Fruit fly (Drosophila melanogaster) whole organism, embryonic: ENCODE data around the gene CG10510.

ENCODE experiments used
- Adf1 ChIP-seq: fragments of 200-800 bp; sonication (Bioruptor generic); IDR thresholded peaks from 2 replicates; pipeline ENCODE4 v1.3.6; 2022; ENCODE audit warnings: missing biosample characterization, missing genetic modification characterization
- Aef1 ChIP-seq: fragments of 200-800 bp; sonication (Bioruptor generic); IDR thresholded peaks from 3 replicates; pipeline ENCODE4 v1.3.6; 2022; ENCODE audit warnings: missing biosample characterization, missing genetic modification characterization
- CG11504 ChIP-seq: fragments of 200-800 bp; sonication (Bioruptor generic); optimal IDR thresholded peaks from 3 replicates; lab custom pipeline; 2019; ENCODE audit warnings: missing biosample characterization, mild to moderate bottlenecking, missing genetic modification characterization, moderate library complexity
- CG11695 ChIP-seq: fragments of 200-800 bp; sonication (Bioruptor generic); IDR thresholded peaks from 3 replicates; pipeline ENCODE4 v1.3.6; 2022; ENCODE audit warnings: missing biosample characterization, missing genetic modification characterization
- CG12104 ChIP-seq: fragments of 200-800 bp; sonication (Bioruptor generic); optimal IDR thresholded peaks from 3 replicates; lab custom pipeline; 2016; ENCODE audit warnings: missing biosample characterization, missing genetic modification characterization
- CG12744 ChIP-seq: fragments of 200-800 bp; sonication (Bioruptor generic); optimal IDR thresholded peaks from 2 replicates; lab custom pipeline; 2016; ENCODE audit warnings: missing biosample characterization, missing genetic modification characterization
- CG12769 ChIP-seq: fragments of 200-800 bp; sonication (Bioruptor generic); optimal IDR thresholded peaks from 2 replicates; lab custom pipeline; 2019; ENCODE audit warnings: missing biosample characterization, mild to moderate bottlenecking, missing genetic modification characterization, moderate library complexity
- CG13287 ChIP-seq: fragments of 200-800 bp; sonication (Bioruptor generic); IDR thresholded peaks from 2 replicates; pipeline ENCODE4 v1.3.6; 2022; ENCODE audit warnings: missing biosample characterization, missing genetic modification characterization; ENCODE audit not compliant: partially characterized antibody
- CG13424 ChIP-seq: fragments of 200-800 bp; sonication (Bioruptor generic); optimal IDR thresholded peaks from 2 replicates; lab custom pipeline; 2019; ENCODE audit warnings: missing biosample characterization, mild to moderate bottlenecking, missing genetic modification characterization, moderate library complexity
- CG14014 ChIP-seq: fragments of 200-800 bp; sonication (Bioruptor generic); IDR thresholded peaks from 2 replicates; pipeline ENCODE4 v1.3.6; 2022; ENCODE audit warnings: missing biosample characterization, missing genetic modification characterization
- CG15601 ChIP-seq: fragments of 200-800 bp; sonication (Bioruptor generic); optimal IDR thresholded peaks from 3 replicates; lab custom pipeline; 2019; ENCODE audit warnings: missing biosample characterization, mild to moderate bottlenecking, missing genetic modification characterization, moderate library complexity
- CG18599 ChIP-seq: fragments of 200-800 bp; sonication (Bioruptor generic); optimal IDR thresholded peaks from 3 replicates; lab custom pipeline; 2017; ENCODE audit warnings: missing biosample characterization, missing genetic modification characterization, mild to moderate bottlenecking, moderate library complexity, missing genetic modification reagents
- CG2120 ChIP-seq: fragments of 200-800 bp; sonication (Bioruptor generic); optimal IDR thresholded peaks from 3 replicates; lab custom pipeline; 2016; ENCODE audit warnings: missing biosample characterization, missing genetic modification characterization
- CG30403 ChIP-seq: fragments of 200-800 bp; sonication (Bioruptor generic); optimal IDR thresholded peaks from 3 replicates; lab custom pipeline; 2016; ENCODE audit warnings: missing biosample characterization, missing genetic modification characterization
- CG32532 ChIP-seq: fragments of 200-800 bp; sonication (Bioruptor generic); IDR thresholded peaks from 2 replicates; pipeline ENCODE4 v1.3.6; 2022; ENCODE audit warnings: missing biosample characterization, missing genetic modification characterization
- CG3838 ChIP-seq: fragments of 200-800 bp; sonication (Bioruptor generic); optimal IDR thresholded peaks from 3 replicates; lab custom pipeline; 2016; ENCODE audit warnings: missing biosample characterization, missing genetic modification characterization
- CG42726 ChIP-seq: fragments of 200-800 bp; sonication (Bioruptor generic); IDR thresholded peaks from 2 replicates; pipeline ENCODE4 v1.3.6; 2022; ENCODE audit warnings: missing biosample characterization, missing genetic modification characterization; ENCODE audit not compliant: partially characterized antibody
- CG4360 ChIP-seq: fragments of 200-800 bp; sonication (Bioruptor generic); IDR thresholded peaks from 2 replicates; pipeline ENCODE4 v1.3.6; 2022; ENCODE audit warnings: missing biosample characterization, missing genetic modification characterization
- CG5180 ChIP-seq: fragments of 200-800 bp; sonication (Bioruptor generic); optimal IDR thresholded peaks from 3 replicates; lab custom pipeline; 2017; ENCODE audit warnings: missing biosample characterization, missing genetic modification characterization, mild to moderate bottlenecking, moderate library complexity, missing genetic modification reagents
- CG6254 ChIP-seq: fragments of 200-800 bp; sonication (Bioruptor generic); optimal IDR thresholded peaks from 3 replicates; lab custom pipeline; 2017; ENCODE audit warnings: mild to moderate bottlenecking, missing biosample characterization, missing genetic modification reagents, missing genetic modification characterization
- CG7839 ChIP-seq: fragments of 200-800 bp; sonication (Bioruptor generic); optimal IDR thresholded peaks from 3 replicates; lab custom pipeline; 2018; ENCODE audit warnings: missing biosample characterization, mild to moderate bottlenecking, missing genetic modification characterization, moderate library complexity
- CG7963 ChIP-seq: fragments of 200-800 bp; sonication (Bioruptor generic); IDR thresholded peaks from 3 replicates; pipeline ENCODE4 v1.3.6; 2022; ENCODE audit warnings: missing biosample characterization, missing genetic modification characterization; ENCODE audit not compliant: partially characterized antibody
- CoRest ChIP-seq: fragments of 200-800 bp; sonication (Bioruptor generic); optimal IDR thresholded peaks from 3 replicates; lab custom pipeline; 2018; ENCODE audit warnings: missing biosample characterization, mild to moderate bottlenecking, missing genetic modification characterization, moderate library complexity
- Dll ChIP-seq: fragments of 200-800 bp; sonication (Bioruptor generic); IDR thresholded peaks from 4 replicates; pipeline ENCODE4 v1.3.6; 2022; ENCODE audit warnings: missing biosample characterization, missing genetic modification characterization; ENCODE audit not compliant: partially characterized antibody
- Eip74EF ChIP-seq, 2 experiments: fragments of 200-800 bp in 1 of 2; fragments of >200 bp in 1 of 2; sonication (Bioruptor generic) in 1 of 2; optimal IDR thresholded peaks; 2 replicates each; lab custom pipeline; 2017 to 2019; ENCODE audit warnings: missing biosample characterization in 2 of 2, missing genetic modification characterization in 2 of 2, mild to moderate bottlenecking in 1 of 2, moderate library complexity in 1 of 2
- HLHmδ ChIP-seq: fragments of 200-800 bp; sonication (Bioruptor generic); optimal IDR thresholded peaks from 2 replicates; lab custom pipeline; 2018; ENCODE audit warnings: missing biosample characterization, mild to moderate bottlenecking, missing genetic modification characterization, moderate library complexity
- MTF-1 ChIP-seq: fragments of 200-800 bp; sonication (Bioruptor generic); optimal IDR thresholded peaks from 2 replicates; lab custom pipeline; 2018; ENCODE audit warnings: missing biosample characterization, mild to moderate bottlenecking, missing genetic modification characterization, borderline replicate concordance
- Med ChIP-seq: fragments of 200-800 bp; sonication (Bioruptor generic); peaks from one replicate; lab custom pipeline; 2016; ENCODE audit warnings: missing biosample characterization, missing genetic modification characterization, mild to moderate bottlenecking, inconsistent platforms, moderate library complexity
- Sin3A ChIP-seq: fragments of >200 bp; optimal IDR thresholded peaks from 2 replicates; lab custom pipeline; 2018
- Vsx1 ChIP-seq: fragments of 200-800 bp; sonication (Bioruptor generic); optimal IDR thresholded peaks from 2 replicates; lab custom pipeline; 2017; ENCODE audit warnings: missing biosample characterization, mild to moderate bottlenecking, missing genetic modification characterization, missing genetic modification reagents
- al ChIP-seq: fragments of 200-800 bp; sonication (Bioruptor generic); IDR thresholded peaks from 2 replicates; pipeline ENCODE4 v1.3.6; 2022; ENCODE audit warnings: missing biosample characterization, missing genetic modification characterization
- bbx ChIP-seq: fragments of 200-800 bp; sonication (Bioruptor generic); IDR thresholded peaks from 2 replicates; pipeline ENCODE4 v1.3.6; 2022; ENCODE audit warnings: missing biosample characterization, missing genetic modification characterization; ENCODE audit not compliant: partially characterized antibody
- bowl ChIP-seq: fragments of 200-800 bp; sonication (Bioruptor generic); IDR thresholded peaks from 2 replicates; pipeline ENCODE4 v1.3.6; 2022; ENCODE audit warnings: missing biosample characterization, missing genetic modification characterization
- cg ChIP-seq: fragments of 200-800 bp; sonication (Bioruptor generic); optimal IDR thresholded peaks from 3 replicates; lab custom pipeline; 2019; ENCODE audit warnings: missing biosample characterization, mild to moderate bottlenecking, missing genetic modification characterization, moderate library complexity
- ci ChIP-seq: fragments of 200-800 bp; sonication (Bioruptor generic); IDR thresholded peaks from 3 replicates; pipeline ENCODE4 v1.3.6; 2022; ENCODE audit warnings: missing biosample characterization, missing genetic modification characterization
- fd3F ChIP-seq: fragments of 200-800 bp; sonication (Bioruptor generic); optimal IDR thresholded peaks from 2 replicates; lab custom pipeline; 2018; ENCODE audit warnings: missing biosample characterization, mild to moderate bottlenecking, missing genetic modification characterization, moderate library complexity
- hbn ChIP-seq: fragments of 200-800 bp; sonication (Bioruptor generic); IDR thresholded peaks from 2 replicates; pipeline ENCODE4 v1.3.6; 2022; ENCODE audit warnings: missing biosample characterization, missing genetic modification characterization; ENCODE audit not compliant: partially characterized antibody
- hkb ChIP-seq, 2 experiments: fragments of 200-800 bp in 1 of 2; fragments of >200 bp in 1 of 2; sonication (Bioruptor generic) in 1 of 2; IDR thresholded peaks in 1 of 2; optimal IDR thresholded peaks in 1 of 2; 2 replicates each; pipeline versions ENCODE4 v1.3.6 to Lab custom; 2017 to 2022; ENCODE audit warnings: missing biosample characterization in 1 of 2, missing genetic modification characterization in 1 of 2
- jing ChIP-seq: fragments of 200-800 bp; sonication (Bioruptor generic); optimal IDR thresholded peaks from 2 replicates; lab custom pipeline; 2018; ENCODE audit warnings: missing biosample characterization, mild to moderate bottlenecking, missing genetic modification characterization
- lmd ChIP-seq: fragments of 200-800 bp; sonication (Bioruptor generic); IDR thresholded peaks from 2 replicates; pipeline ENCODE4 v1.3.6; 2022; ENCODE audit warnings: missing biosample characterization, missing genetic modification characterization
- oc ChIP-seq: fragments of 200-800 bp; sonication (Bioruptor generic); optimal IDR thresholded peaks from 2 replicates; lab custom pipeline; 2018; ENCODE audit warnings: missing biosample characterization, mild to moderate bottlenecking, missing genetic modification characterization, moderate library complexity
- pho ChIP-seq: fragments of 200-800 bp; sonication (Bioruptor generic); optimal IDR thresholded peaks from 2 replicates; lab custom pipeline; 2016; ENCODE audit warnings: missing biosample characterization, missing genetic modification characterization
- schlank ChIP-seq: fragments of 200-800 bp; sonication (Bioruptor generic); optimal IDR thresholded peaks from 2 replicates; lab custom pipeline; 2018; ENCODE audit warnings: missing biosample characterization, mild to moderate bottlenecking, missing genetic modification characterization
- tio ChIP-seq: fragments of 200-800 bp; sonication (Bioruptor generic); optimal IDR thresholded peaks from 2 replicates; lab custom pipeline; 2017; ENCODE audit warnings: missing biosample characterization, missing genetic modification characterization, inconsistent platforms
- unc-4 ChIP-seq: fragments of 200-800 bp; sonication (Bioruptor generic); IDR thresholded peaks from 2 replicates; pipeline ENCODE4 v1.3.6; 2022; ENCODE audit warnings: missing biosample characterization, missing genetic modification characterization; ENCODE audit not compliant: partially characterized antibody
- z ChIP-seq: fragments of 200-800 bp; sonication (Bioruptor generic); IDR thresholded peaks from 3 replicates; pipeline ENCODE4 v1.3.6; 2022; ENCODE audit warnings: missing biosample characterization, missing genetic modification characterization

CG10510 gene

dm6 chr3L:21241447-21241983 is 31.6 kb upstream of the CG10510 start (continued):
- no peak for TF ChIP-seq CG42726 (GFP tag; lab: Robert Waterston, UW)
- TF ChIP-seq CoRest = peak; percentile 11
- peak; percentile 20 for TF ChIP-seq CG2120
- TF ChIP-seq CG18599 (GFP tag; lab: Kevin White, UChicago) = peak; percentile 28
- TF ChIP-seq CG30403 (GFP tag; lab: Kevin White, UChicago) = peak; percentile 22
- peak; percentile 10 for TF ChIP-seq jing (GFP tag; lab: Kevin White, UChicago)
- peak; percentile 14 for TF ChIP-seq pho (GFP tag; lab: Kevin White, UChicago)
- no peak for TF ChIP-seq CG12104 (GFP tag; lab: Kevin White, UChicago)
- peak; percentile 56 for TF ChIP-seq Med (GFP tag; lab: Kevin White, UChicago)
- TF ChIP-seq fd3F (GFP tag; lab: Kevin White, UChicago) = peak; percentile 44
- peak; percentile 33 for TF ChIP-seq CG7839
- TF ChIP-seq CG13424 = peak; percentile 29
- TF ChIP-seq CG11504 = peak; percentile 19
- peak; percentile 37; the same call in 1 of the 2 replicates for TF ChIP-seq al (GFP tag; lab: Robert Waterston, UW)
- peak; percentile 47 for TF ChIP-seq CG12769 (tag; lab: Kevin White, UChicago)

- TF ChIP-seq CG14014 (GFP tag; lab: Robert Waterston, UW) = peak; percentile 10; the same call in 1 of the 2 replicates
- peak; percentile 31 for TF ChIP-seq cg (GFP tag; lab: Kevin White, UChicago)
- TF ChIP-seq lmd = no peak
- TF ChIP-seq Vsx1 = peak; percentile 5
- TF ChIP-seq CG11695 (GFP tag; lab: Robert Waterston, UW) = 0 out of 3 replicates have a peak, but pooled peaks have one; percentile 7
- peak; percentile 91 for TF ChIP-seq CG3838 (GFP tag; lab: Kevin White, UChicago)
- TF ChIP-seq CG12744 (GFP tag; lab: Kevin White, UChicago) = no peak
- TF ChIP-seq oc (tag; lab: Kevin White, UChicago) = peak; percentile 56
- TF ChIP-seq ci (GFP tag; lab: Robert Waterston, UW) = peak; percentile 73; the same call in 2 of the 3 replicates
- peak; percentile 74; the same call in 2 of the 3 replicates for TF ChIP-seq z (GFP tag; lab: Robert Waterston, UW)
- no peak for TF ChIP-seq CG15601 (tag; lab: Kevin White, UChicago)
- TF ChIP-seq Adf1 (GFP tag; lab: Robert Waterston, UW) = peak; percentile 100
- TF ChIP-seq CG4360 = peak; percentile 51
- no peak for TF ChIP-seq CG7963
- peak in 1 of 2 experiments; percentile 29 for TF ChIP-seq Eip74EF (GFP tag; optimal IDR thresholded peaks at IDR 0.05; lab: Kevin White, UChicago)
- no peak for TF ChIP-seq tio (GFP tag; lab: Kevin White, UChicago)
- no peak for TF ChIP-seq Sin3A (lab: Kevin White, UChicago)
- peak; percentile 47 for TF ChIP-seq unc-4 (GFP tag; lab: Robert Waterston, UW)
- TF ChIP-seq bowl (GFP tag; lab: Robert Waterston, UW) = 0 out of 2 replicates have a peak, but pooled peaks have one; percentile 14
- peak; percentile 55; the same call in 1 of the 2 replicates for TF ChIP-seq bbx (GFP tag; lab: Robert Waterston, UW)
- TF ChIP-seq CG32532 (GFP tag; lab: Robert Waterston, UW) = peak; percentile 46; the same call in 1 of the 2 replicates
- no peak for TF ChIP-seq CG6254 (GFP tag; lab: Kevin White, UChicago)
- 0 out of 4 replicates have a peak, but pooled peaks have one; percentile 43 for TF ChIP-seq Dll
- TF ChIP-seq schlank (tag; lab: Kevin White, UChicago) = no peak
- peak; percentile 57 for TF ChIP-seq MTF-1 (GFP tag; lab: Kevin White, UChicago)
- TF ChIP-seq CG5180 = peak; percentile 24
- TF ChIP-seq hkb (optimal IDR thresholded peaks at IDR 0.05; lab: Kevin White, UChicago) = no peak
- peak; percentile 40; the same call in 1 of the 2 replicates for TF ChIP-seq hkb (GFP tag; IDR thresholded peaks at IDR 0.05; lab: Robert Waterston, UW)
- TF ChIP-seq Aef1 (GFP tag; lab: Robert Waterston, UW) = peak; percentile 61; the same call in 2 of the 3 replicates
- TF ChIP-seq hbn = peak; percentile 27; the same call in 1 of the 2 replicates
- peak; percentile 4 for TF ChIP-seq HLHmδ (GFP tag; lab: Kevin White, UChicago)
- TF ChIP-seq CG13287 (GFP tag; lab: Robert Waterston, UW) = peak; percentile 71
These were observed 30.2 kb upstream of the CG10510 start for dm6 chr3L:21239999-21240509.
